Fruit fly (Drosophila melanogaster) whole organism, wandering third instar larva: Measurements from ENCODE around the gene twin.

Source experiments
- Abd-B ChIP-seq: fragments of >200 bp; optimal IDR thresholded peaks from 2 replicates; lab custom pipeline; 2017; ENCODE audit warnings: missing biosample characterization, missing genetic modification characterization
- CG32264 ChIP-seq: fragments of 200-800 bp; sonication (Bioruptor generic); optimal IDR thresholded peaks from 2 replicates; lab custom pipeline; 2016; ENCODE audit warnings: missing biosample characterization, missing genetic modification characterization
- CG9705 ChIP-seq: fragments of 200-800 bp; sonication (Bioruptor generic); optimal IDR thresholded peaks from 2 replicates; lab custom pipeline; 2018; ENCODE audit warnings: missing biosample characterization, mild to moderate bottlenecking, missing genetic modification characterization
- CrebA ChIP-seq: fragments of 200-800 bp; sonication (Bioruptor generic); optimal IDR thresholded peaks from 2 replicates; lab custom pipeline; 2016; ENCODE audit warnings: missing biosample characterization, mild to moderate bottlenecking, missing genetic modification characterization, borderline replicate concordance
- Dfd ChIP-seq: fragments of >200 bp; optimal IDR thresholded peaks from 2 replicates; lab custom pipeline; 2017; ENCODE audit warnings: missing biosample characterization, missing genetic modification characterization
- Dif ChIP-seq: fragments of 200-275, 200-300 bp; sonication (Bioruptor generic); optimal IDR thresholded peaks from 2 replicates; lab custom pipeline; 2018; ENCODE audit warnings: missing biosample characterization, missing genetic modification characterization; ENCODE audit not compliant: partially characterized antibody
- GATAd ChIP-seq: sonication (Bioruptor generic); optimal IDR thresholded peaks from 2 replicates; lab custom pipeline; 2016; ENCODE audit warnings: missing biosample characterization, missing genetic modification characterization
- HLH106 ChIP-seq: fragments of 200-800 bp; optimal IDR thresholded peaks from 3 replicates; lab custom pipeline; 2019; ENCODE audit warnings: missing biosample characterization, mild to moderate bottlenecking, missing genetic modification characterization, moderate library complexity
- Hnf4 ChIP-seq: fragments of 200-800 bp; sonication (Bioruptor generic); optimal IDR thresholded peaks from 2 replicates; lab custom pipeline; 2016; ENCODE audit warnings: missing biosample characterization, mild to moderate bottlenecking, missing genetic modification characterization
- Hr78 ChIP-seq: fragments of >200 bp; optimal IDR thresholded peaks from 2 replicates; lab custom pipeline; 2017; ENCODE audit warnings: missing biosample characterization, missing genetic modification characterization
- Hr83 ChIP-seq: fragments of 200-300 bp; sonication (Bioruptor generic); optimal IDR thresholded peaks from 2 replicates; lab custom pipeline; 2016; ENCODE audit warnings: missing biosample characterization, mild to moderate bottlenecking, missing genetic modification characterization, moderate library complexity; ENCODE audit not compliant: poor library complexity, severe bottlenecking
- Jra ChIP-seq: sonication (Bioruptor generic); optimal IDR thresholded peaks from 2 replicates; lab custom pipeline; 2016; ENCODE audit warnings: missing biosample characterization, missing genetic modification characterization
- Mio ChIP-seq: sonication (Bioruptor generic); optimal IDR thresholded peaks from 2 replicates; lab custom pipeline; 2016; ENCODE audit warnings: missing biosample characterization, missing genetic modification characterization
- Myc ChIP-seq: fragments of >200 bp; optimal IDR thresholded peaks from 2 replicates; lab custom pipeline; 2017
- N ChIP-seq: fragments of >200 bp; optimal IDR thresholded peaks from 2 replicates; lab custom pipeline; 2018; ENCODE audit warnings: missing biosample characterization, missing external identifiers, missing genetic modification characterization
- OdsH ChIP-seq: fragments of 200-800 bp; sonication (Bioruptor generic); optimal IDR thresholded peaks from 2 replicates; lab custom pipeline; 2016; ENCODE audit warnings: missing biosample characterization, mild to moderate bottlenecking, missing genetic modification characterization
- Rel ChIP-seq, 2 experiments: fragments of 200-800 bp; sonication (Bioruptor generic) in 1 of 2; optimal IDR thresholded peaks; 2 replicates in 1 of 2; 3 replicates in 1 of 2; lab custom pipeline; 2016 to 2019; ENCODE audit warnings: mild to moderate bottlenecking in 2 of 2, missing biosample characterization in 2 of 2, missing genetic modification characterization in 2 of 2, moderate library complexity in 1 of 2
- Sp1 ChIP-seq: fragments of 200-800 bp; sonication (Bioruptor generic); optimal IDR thresholded peaks from 3 replicates; lab custom pipeline; 2019; ENCODE audit warnings: missing biosample characterization, mild to moderate bottlenecking, missing genetic modification characterization, moderate library complexity
- Vsx2 ChIP-seq: fragments of 200-300, 225-300 bp; sonication (Bioruptor generic); optimal IDR thresholded peaks from 2 replicates; lab custom pipeline; 2018; ENCODE audit warnings: missing biosample characterization, missing genetic modification characterization; ENCODE audit not compliant: partially characterized antibody
- br ChIP-seq: fragments of 200-800 bp; sonication (Bioruptor generic); optimal IDR thresholded peaks from 2 replicates; lab custom pipeline; 2016; ENCODE audit warnings: missing biosample characterization, missing genetic modification characterization
- brk ChIP-seq: fragments of 200-800 bp; sonication (Bioruptor generic); optimal IDR thresholded peaks from 2 replicates; lab custom pipeline; 2016; ENCODE audit warnings: missing biosample characterization, mild to moderate bottlenecking, missing genetic modification characterization
- dl ChIP-seq, 2 experiments: fragments of 175-275, 200-275 bp in 1 of 2; fragments of 200-275 bp in 1 of 2; sonication (Bioruptor generic); optimal IDR thresholded peaks; lab custom pipeline; 2018; ENCODE audit warnings: mild to moderate bottlenecking in 2 of 2, missing biosample characterization in 2 of 2, missing genetic modification characterization in 2 of 2, moderate library complexity in 2 of 2; ENCODE audit not compliant: partially characterized antibody in 2 of 2, insufficient read depth in 1 of 2
- dmrt93B ChIP-seq: fragments of 200-800 bp; sonication (Bioruptor generic); optimal IDR thresholded peaks from 2 replicates; lab custom pipeline; 2018; ENCODE audit warnings: missing biosample characterization, mild to moderate bottlenecking, missing genetic modification characterization
- dsf ChIP-seq: sonication (Bioruptor generic); optimal IDR thresholded peaks from 2 replicates; lab custom pipeline; 2016; ENCODE audit warnings: missing biosample characterization, missing genetic modification characterization, borderline replicate concordance
- ey ChIP-seq: fragments of 200-800 bp; sonication (Bioruptor generic); optimal IDR thresholded peaks from 2 replicates; lab custom pipeline; 2016; ENCODE audit warnings: missing biosample characterization, missing genetic modification characterization
- foxo ChIP-seq, 2 experiments: fragments of 200-800 bp; sonication (Bioruptor generic); optimal IDR thresholded peaks; 2 replicates in 1 of 2; 3 replicates in 1 of 2; lab custom pipeline; 2016 to 2017; ENCODE audit warnings: missing biosample characterization in 2 of 2, missing genetic modification characterization in 2 of 2
- fru ChIP-seq: fragments of 200-800 bp; sonication (Bioruptor generic); optimal IDR thresholded peaks from 3 replicates; lab custom pipeline; 2016; ENCODE audit warnings: missing biosample characterization, mild to moderate bottlenecking, missing genetic modification characterization
- h ChIP-seq: fragments of 200-800 bp; sonication (Bioruptor generic); optimal IDR thresholded peaks from 3 replicates; lab custom pipeline; 2016; ENCODE audit warnings: missing biosample characterization, mild to moderate bottlenecking, missing genetic modification characterization
- jim ChIP-seq: fragments of 175-275, 200-325 bp; sonication (Bioruptor generic); optimal IDR thresholded peaks from 2 replicates; lab custom pipeline; 2016; ENCODE audit warnings: missing biosample characterization, mild to moderate bottlenecking, missing genetic modification characterization
- lola ChIP-seq: fragments of >200 bp; optimal IDR thresholded peaks from 2 replicates; lab custom pipeline; 2017; ENCODE audit warnings: missing biosample characterization, missing genetic modification characterization
- pan ChIP-seq: fragments of >200 bp; optimal IDR thresholded peaks from 2 replicates; lab custom pipeline; 2017
- psq ChIP-seq: fragments of 200-800 bp; sonication (Bioruptor generic); optimal IDR thresholded peaks from 3 replicates; lab custom pipeline; 2017; ENCODE audit warnings: missing biosample characterization, mild to moderate bottlenecking, missing genetic modification characterization, moderate library complexity
- rgr ChIP-seq: fragments of 200-800 bp; sonication (Bioruptor generic); optimal IDR thresholded peaks from 3 replicates; lab custom pipeline; 2016; ENCODE audit warnings: missing biosample characterization, mild to moderate bottlenecking, missing genetic modification characterization
- sage ChIP-seq: fragments of 200-800 bp; sonication (Bioruptor generic); optimal IDR thresholded peaks from 2 replicates; lab custom pipeline; 2016; ENCODE audit warnings: missing biosample characterization, mild to moderate bottlenecking, missing genetic modification characterization
- sv ChIP-seq: fragments of 200-800 bp; sonication (Bioruptor generic); optimal IDR thresholded peaks from 3 replicates; lab custom pipeline; 2016; ENCODE audit warnings: missing biosample characterization, missing genetic modification characterization
- tai ChIP-seq: sonication (Bioruptor generic); optimal IDR thresholded peaks from 2 replicates; lab custom pipeline; 2016; ENCODE audit warnings: missing biosample characterization, missing genetic modification characterization
- usp ChIP-seq: fragments of >200 bp; optimal IDR thresholded peaks from 2 replicates; lab custom pipeline; 2017; ENCODE audit warnings: missing biosample characterization, missing genetic modification characterization
- woc ChIP-seq: sonication (Bioruptor generic); optimal IDR thresholded peaks from 2 replicates; lab custom pipeline; 2016; ENCODE audit warnings: missing biosample characterization, mild to moderate bottlenecking, missing genetic modification characterization

twin gene

DNA sequence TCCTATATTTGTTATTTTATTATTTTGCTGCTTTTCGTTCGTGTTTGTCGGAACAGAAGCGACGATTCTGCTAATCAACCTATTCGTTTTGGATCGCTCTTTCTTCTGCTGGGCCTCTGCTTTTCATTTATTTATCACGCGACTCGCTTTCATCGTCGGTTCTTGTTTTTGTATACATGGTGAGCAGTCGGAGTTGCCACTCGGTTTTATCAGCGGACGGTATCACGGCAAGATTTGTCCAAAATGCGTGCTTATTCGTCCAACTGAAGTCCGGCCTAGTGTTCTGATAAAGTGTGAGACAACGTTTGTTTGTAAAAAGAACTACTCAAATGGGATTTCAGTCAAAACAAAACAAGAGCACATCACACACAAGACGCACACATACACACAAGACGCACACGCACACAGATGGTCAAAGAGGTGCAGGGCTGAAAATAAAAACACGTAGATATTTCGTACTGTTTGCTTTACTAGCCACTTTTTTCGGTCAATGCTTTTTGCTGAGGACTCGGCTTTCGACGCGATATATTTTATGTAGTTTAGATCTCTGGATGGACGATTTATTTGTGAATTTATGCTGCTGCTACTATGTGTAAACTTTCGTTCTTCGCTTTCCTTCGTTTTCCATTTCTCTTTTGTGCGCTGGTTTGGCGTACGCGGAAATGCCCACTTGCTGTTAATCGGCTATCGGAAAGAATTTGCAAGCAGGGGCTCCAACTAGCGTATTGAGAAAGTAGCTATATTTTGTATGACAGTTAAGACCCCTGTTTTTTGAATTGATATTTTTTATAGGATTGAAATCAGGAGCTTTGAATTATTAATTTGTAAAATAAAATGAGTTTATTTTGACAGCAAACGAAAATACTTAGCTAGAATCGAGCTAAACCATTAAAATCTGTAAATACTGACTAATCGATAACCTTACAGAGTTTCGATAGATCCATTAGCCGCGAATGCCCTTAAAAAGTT is at the start of gene twin:
Gene twin (minus strand): TSS at position 632 of the 969 bp plus-strand sequence.
- TF ChIP-seq CG32264 (no peak), Dfd (GFP tag; lab: Kevin White, UChicago) (no peak), CG9705 (GFP tag; lab: Kevin White, UChicago) (peak; percentile 43), Abd-B (GFP tag; lab: Kevin White, UChicago) (no peak), rgr (peak; percentile 37), Myc (lab: Kevin White, UChicago) (peak; percentile 63), woc (GFP tag; lab: Kevin White, UChicago) (peak; percentile 76), usp (GFP tag; lab: Kevin White, UChicago) (no peak), N (GFP tag; lab: Kevin White, UChicago) (no peak), psq (GFP tag; lab: Kevin White, UChicago) (peak; percentile 99), CrebA (GFP tag; lab: Kevin White, UChicago) (no peak), GATAd (GFP tag; lab: Kevin White, UChicago) (no peak), tai (GFP tag; lab: Kevin White, UChicago) (no peak), Vsx2 (GFP tag; lab: Kevin White, UChicago) (no peak), br (GFP tag; lab: Kevin White, UChicago) (peak; percentile 39), dl (GFP tag; optimal IDR thresholded peaks at IDR 0.05; lab: Kevin White, UChicago; ENCODE audit: insufficient read depth in 1 of 2, partially characterized antibody in 2 of 2) (no peak), Hr83 (GFP tag; lab: Kevin White, UChicago) (peak; percentile 62), Jra (GFP tag; lab: Kevin White, UChicago) (no peak), dmrt93B (no peak), OdsH (GFP tag; lab: Kevin White, UChicago) (peak; percentile 16), pan (no peak), ey (peak; percentile 45), sage (GFP tag; lab: Kevin White, UChicago) (no peak), Hnf4 (GFP tag; lab: Kevin White, UChicago) (peak; percentile 57), Mio (GFP tag; lab: Kevin White, UChicago) (no peak), foxo (GFP tag; optimal IDR thresholded peaks at IDR 0.05; lab: Kevin White, UChicago) (peak in 1 of 2 experiments; percentile 65), Hr78 (no peak), Dif (no peak), brk (GFP tag; lab: Kevin White, UChicago) (no peak), jim (GFP tag; lab: Kevin White, UChicago) (no peak), HLH106 (tag; lab: Kevin White, UChicago) (peak; percentile 62), Rel (GFP tag; optimal IDR thresholded peaks at IDR 0.05; lab: Kevin White, UChicago) (no peak), Rel (tag; optimal IDR thresholded peaks at IDR 0.05; lab: Kevin White, UChicago) (peak; percentile 7), h (GFP tag; lab: Kevin White, UChicago) (peak; percentile 74), Sp1 (peak; percentile 37), lola (GFP tag; lab: Kevin White, UChicago) (no peak), dsf (GFP tag; lab: Kevin White, UChicago) (peak; percentile 15), sv (GFP tag; lab: Kevin White, UChicago) (peak; percentile 37), fru (peak; percentile 49)

DNA sequence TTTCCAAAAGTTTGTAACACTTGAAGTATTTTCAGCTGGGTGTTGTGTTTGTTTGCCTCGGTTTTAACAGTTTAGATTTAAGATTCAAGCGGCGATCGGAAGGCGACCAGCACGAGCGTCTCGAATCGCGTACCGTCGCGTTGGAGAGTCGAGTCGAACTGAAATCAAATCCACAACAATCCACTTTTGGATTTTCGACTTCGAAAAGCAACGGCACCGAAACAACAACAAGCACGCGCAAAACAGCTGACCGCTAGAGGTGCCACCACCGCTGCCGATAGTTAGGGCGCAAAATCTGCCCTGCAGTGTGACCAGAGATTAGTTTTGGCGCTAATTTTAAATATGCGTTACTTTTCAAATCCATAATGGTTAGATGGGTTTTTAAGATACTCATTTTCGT is 49.3 kb upstream of the twin start, which contains the start of gene jar:
Gene jar (minus strand): TSS at position 163 of the 400 bp plus-strand sequence.
- TF ChIP-seq Myc (lab: Kevin White, UChicago) (peak; percentile 54), GATAd (GFP tag; lab: Kevin White, UChicago) (no peak), woc (GFP tag; lab: Kevin White, UChicago) (no peak), rgr (peak; percentile 1), ey (no peak), fru (no peak), brk (GFP tag; lab: Kevin White, UChicago) (no peak), h (GFP tag; lab: Kevin White, UChicago) (peak; percentile 64), Dif (peak; percentile 49), HLH106 (tag; lab: Kevin White, UChicago) (peak; percentile 17), Hnf4 (GFP tag; lab: Kevin White, UChicago) (no peak), dl (GFP tag; optimal IDR thresholded peaks at IDR 0.05; lab: Kevin White, UChicago; ENCODE audit: insufficient read depth in 1 of 2, partially characterized antibody in 2 of 2) (no peak), Hr78 (no peak), sage (GFP tag; lab: Kevin White, UChicago) (no peak), Rel (GFP tag; optimal IDR thresholded peaks at IDR 0.05; lab: Kevin White, UChicago) (no peak), Rel (tag; optimal IDR thresholded peaks at IDR 0.05; lab: Kevin White, UChicago) (peak; percentile 85), tai (GFP tag; lab: Kevin White, UChicago) (no peak), Abd-B (GFP tag; lab: Kevin White, UChicago) (no peak), sv (GFP tag; lab: Kevin White, UChicago) (no peak), psq (GFP tag; lab: Kevin White, UChicago) (no peak), CG9705 (GFP tag; lab: Kevin White, UChicago) (no peak), Hr83 (GFP tag; lab: Kevin White, UChicago) (peak; percentile 61), dmrt93B (no peak), Mio (GFP tag; lab: Kevin White, UChicago) (no peak), usp (GFP tag; lab: Kevin White, UChicago) (no peak), OdsH (GFP tag; lab: Kevin White, UChicago) (peak; percentile 4), foxo (GFP tag; optimal IDR thresholded peaks at IDR 0.05; lab: Kevin White, UChicago) (no peak), Sp1 (peak; percentile 36), Jra (GFP tag; lab: Kevin White, UChicago) (peak; percentile 57), dsf (GFP tag; lab: Kevin White, UChicago) (no peak), jim (GFP tag; lab: Kevin White, UChicago) (peak; percentile 1), br (GFP tag; lab: Kevin White, UChicago) (peak; percentile 12), N (GFP tag; lab: Kevin White, UChicago) (no peak), Dfd (GFP tag; lab: Kevin White, UChicago) (no peak), pan (no peak), CrebA (GFP tag; lab: Kevin White, UChicago) (no peak), Vsx2 (GFP tag; lab: Kevin White, UChicago) (no peak), lola (GFP tag; lab: Kevin White, UChicago) (no peak), CG32264 (no peak)
- TF ChIP-seq, all 38 proteins: peak for 12
